Worm (Caenorhabditis elegans) whole organism, dauer: ENCODE results near the gene hir-1.

ENCODE experiments used
- unc-62 ChIP-seq: sonication (generic microtip); optimal IDR thresholded peaks from 2 replicates; lab custom pipeline; 2017; ENCODE audit warnings: missing biosample characterization, missing genetic modification reagents, missing genetic modification characterization

hir-1 gene

DNA sequence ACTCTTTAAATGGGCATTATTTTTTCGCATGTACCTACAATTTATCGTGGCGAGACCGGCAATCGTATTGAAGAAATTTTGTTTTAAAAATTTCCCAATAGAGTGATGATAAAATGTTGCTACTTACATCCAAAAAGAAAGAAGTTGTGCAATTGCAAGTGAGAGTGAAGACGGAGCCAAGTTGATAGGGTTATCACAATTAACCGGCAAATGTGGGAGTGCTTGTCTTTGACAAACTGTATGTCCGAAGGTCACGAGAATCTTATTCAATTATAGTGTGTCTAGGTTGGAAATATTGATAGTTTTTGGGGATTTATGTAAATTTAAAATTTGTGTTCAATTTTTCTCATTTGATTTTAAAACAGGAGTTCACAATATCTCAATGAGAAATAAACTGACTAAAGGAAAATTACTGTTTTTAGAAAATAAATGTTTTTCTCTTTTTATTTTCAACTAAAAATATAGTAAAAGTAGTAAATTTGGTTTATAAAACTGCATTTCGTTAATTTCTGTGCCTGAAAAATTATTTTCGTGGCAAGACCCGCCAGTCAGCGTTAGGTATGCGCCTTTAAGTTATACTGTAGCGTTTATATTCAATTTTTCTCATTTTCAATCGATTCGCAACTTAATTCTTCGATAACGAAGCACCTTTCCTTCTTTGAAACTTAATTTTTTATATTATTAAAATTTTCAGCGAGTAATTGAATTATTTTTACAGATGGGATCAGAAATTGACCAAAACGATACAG is 8.1 kb upstream of the hir-1 start, which contains the start of the genes hpo-15 and mms-19:
Gene hpo-15, minus strand, starts transcription at position 201 of the 749 bp plus-strand sequence.
Gene mms-19, plus strand, starts transcription at position 719 of the 749 bp plus-strand sequence.
- TF ChIP-seq unc-62 (GFP tag; lab: Kevin White, UChicago) = no peak

DNA sequence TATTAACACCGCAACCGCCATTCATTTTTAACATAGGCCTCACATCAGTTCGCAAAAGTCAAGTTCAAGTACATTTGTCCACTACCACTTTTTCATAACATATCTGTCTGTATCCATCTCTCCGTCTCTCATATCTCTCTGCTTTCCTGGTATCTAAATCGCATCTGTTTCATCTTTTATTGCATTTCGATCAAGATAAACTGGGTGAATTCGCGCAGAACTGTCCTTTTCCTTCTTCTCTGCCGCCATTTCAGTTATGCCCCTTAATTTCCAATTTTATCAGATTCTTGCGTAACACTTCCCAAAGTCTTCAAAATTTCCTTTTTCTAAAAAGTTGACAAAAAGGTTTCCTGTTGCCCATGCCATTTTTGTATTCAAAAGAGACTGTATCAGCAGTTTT is 1.3 kb downstream of the hir-1 start:
- no peak for TF ChIP-seq unc-62 (GFP tag; lab: Kevin White, UChicago)

DNA sequence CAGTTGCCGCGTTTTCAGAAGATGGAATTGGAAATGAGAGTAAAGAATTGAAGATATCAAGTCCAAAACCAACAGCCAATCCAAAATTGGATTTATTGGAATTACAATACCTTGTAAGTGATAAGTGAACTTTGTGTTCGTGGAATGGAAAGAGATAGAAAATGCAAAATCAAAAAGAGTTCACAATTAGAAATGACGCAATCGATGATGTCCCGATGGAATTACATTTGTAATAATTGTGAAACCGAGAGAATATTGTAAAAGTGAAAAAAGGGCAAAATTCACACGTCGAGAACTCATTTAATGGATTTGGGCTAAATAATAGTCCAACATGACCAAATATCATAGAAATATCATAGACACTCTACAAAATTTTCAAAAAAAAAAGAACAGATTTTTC is 3.3 kb downstream of the hir-1 start:
- TF ChIP-seq unc-62 (GFP tag; lab: Kevin White, UChicago) = no peak

DNA sequence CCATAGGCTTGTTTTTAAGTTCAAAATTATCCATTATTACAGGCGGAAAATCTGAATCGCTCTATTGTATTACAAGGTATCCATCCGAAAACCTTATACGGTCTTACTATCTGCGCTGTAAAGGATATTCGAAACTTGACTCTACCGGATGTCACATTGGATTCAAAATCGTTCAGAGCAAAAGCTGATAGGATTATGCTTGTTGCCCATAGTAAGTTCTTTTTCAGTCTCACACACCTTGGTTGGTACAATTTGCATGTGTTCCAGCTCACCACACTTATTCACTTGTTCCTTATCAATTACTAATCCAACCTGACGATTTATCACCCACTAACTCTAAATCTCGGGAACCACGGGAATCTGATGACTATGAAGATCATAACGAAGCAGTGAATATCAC is 5.8 kb downstream of the hir-1 start:
- no peak for TF ChIP-seq unc-62 (GFP tag; lab: Kevin White, UChicago)

DNA sequence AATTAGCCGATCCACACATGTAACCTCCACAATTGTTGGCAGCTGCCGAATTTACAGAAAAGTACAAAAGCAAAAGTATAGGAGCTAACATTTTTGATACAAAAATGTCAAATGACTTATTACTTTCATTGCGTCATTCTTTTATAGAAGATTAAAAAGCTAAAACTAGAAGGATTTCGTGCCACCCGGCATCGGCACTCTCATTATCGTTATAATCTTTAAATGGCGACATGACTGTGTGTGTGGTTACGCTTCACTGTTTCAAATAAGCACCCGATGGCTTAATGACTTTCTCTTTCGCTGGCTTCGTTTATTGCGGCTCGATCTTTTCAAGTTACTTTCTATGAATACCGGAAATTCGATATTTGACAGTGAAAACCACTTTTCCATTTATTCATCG is 11.8 kb downstream of the hir-1 start, which contains the start of gene grl-1:
Gene grl-1, minus strand, starts transcription at position 101 of the 400 bp plus-strand sequence.
- no peak for TF ChIP-seq unc-62 (GFP tag; lab: Kevin White, UChicago)

DNA sequence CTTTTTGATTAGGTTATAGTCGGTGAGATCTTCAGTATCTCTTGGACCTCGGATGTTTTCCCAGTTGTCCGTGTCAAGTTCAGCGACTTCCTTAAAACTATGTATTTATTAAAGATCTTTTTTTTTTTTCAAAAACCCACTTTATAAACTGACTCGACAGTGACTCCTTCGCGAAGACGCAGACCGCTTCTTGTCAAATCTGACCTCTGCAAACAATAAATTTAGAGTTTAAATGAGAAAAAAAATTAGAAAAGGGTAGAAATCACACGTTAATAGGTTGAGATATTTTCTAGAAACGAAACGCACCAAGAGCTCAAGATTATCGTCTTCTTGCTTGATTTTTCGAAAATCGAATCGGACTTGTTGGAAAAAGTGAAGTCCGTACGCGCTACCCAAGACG is 13.8 kb downstream of the hir-1 start, which contains the start of gene C24G6.8:
Gene C24G6.8, minus strand, starts transcription at position 101 of the 400 bp plus-strand sequence.
- TF ChIP-seq unc-62 (GFP tag; lab: Kevin White, UChicago) = no peak

DNA sequence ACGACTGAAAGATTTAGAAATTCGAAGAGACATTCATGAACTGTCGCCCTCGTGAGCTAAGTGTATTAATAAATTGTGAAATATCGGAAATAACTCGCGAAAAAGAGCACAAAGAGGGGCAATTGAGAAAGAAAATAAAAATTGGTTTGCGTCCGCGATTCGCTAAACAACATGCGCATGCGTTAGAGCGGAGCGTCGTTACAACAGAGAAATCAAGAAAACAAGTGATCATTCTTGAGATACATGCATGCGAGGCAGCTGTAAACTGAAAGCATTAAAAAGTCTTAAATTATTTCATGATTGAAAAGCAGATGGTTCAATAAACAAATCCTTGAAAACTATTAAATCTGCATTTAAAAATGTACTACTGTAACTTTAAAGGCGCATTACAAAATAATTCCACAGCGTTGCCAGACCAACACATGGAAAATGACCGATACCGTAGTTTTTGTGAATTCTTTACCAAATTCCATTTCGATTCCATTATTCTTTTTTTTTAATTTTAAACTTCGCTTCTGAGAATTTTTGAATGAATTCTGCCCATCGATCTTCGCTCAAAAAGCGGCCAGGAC is 14.4 kb downstream of the hir-1 start, which contains the start of the genes cox-16 and syp-2:
Gene cox-16, minus strand, starts transcription at position 4 of the 572 bp plus-strand sequence.
Gene syp-2, plus strand, starts transcription at position 248 of the 572 bp plus-strand sequence.
- TF ChIP-seq unc-62 (GFP tag; lab: Kevin White, UChicago) = no peak

DNA sequence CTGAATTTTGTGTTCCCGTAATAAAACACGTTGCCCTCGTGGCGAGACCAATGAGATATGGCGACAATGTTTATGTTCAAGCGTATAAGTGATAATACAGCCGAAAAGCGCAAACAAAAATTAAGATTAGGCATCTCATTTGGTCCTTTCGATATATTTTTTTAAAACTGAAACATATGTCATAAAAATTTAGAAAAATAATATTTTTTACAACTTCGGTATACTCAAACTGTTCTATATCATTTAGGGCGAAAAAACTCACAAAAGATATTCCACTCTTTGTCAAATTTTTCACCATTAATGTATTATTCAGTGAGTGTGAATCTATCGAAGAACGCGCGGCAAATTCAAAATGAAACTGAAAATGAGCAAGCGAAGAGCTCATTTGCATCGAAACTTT is 16.6 kb downstream of the hir-1 start, which contains the start of gene cft-1:
Gene cft-1, plus strand, starts transcription at position 301 of the 400 bp plus-strand sequence.
- TF ChIP-seq unc-62 (GFP tag; lab: Kevin White, UChicago) = no peak

DNA sequence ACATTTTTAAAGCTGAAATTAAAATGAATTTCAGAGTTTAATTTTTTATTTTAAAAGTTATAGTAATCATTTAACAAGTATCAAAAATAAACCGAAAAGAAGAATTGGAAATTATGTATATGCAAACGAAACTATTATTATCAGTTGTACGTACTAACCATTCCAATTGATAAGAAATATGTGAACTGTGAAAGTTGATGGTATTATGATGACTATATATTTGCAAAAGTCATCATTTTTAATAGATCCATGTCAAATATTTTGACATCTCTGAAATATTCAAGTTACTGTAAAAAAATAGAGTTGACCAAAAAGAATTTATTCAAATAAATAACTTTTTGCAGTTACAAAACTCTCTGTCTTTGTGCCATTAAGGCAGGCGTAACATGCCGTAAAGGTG is 26.1 kb downstream of the hir-1 start, which contains the start of gene ugt-48:
Gene ugt-48, minus strand, starts transcription at position 12 of the 400 bp plus-strand sequence.
- TF ChIP-seq unc-62 (GFP tag; lab: Kevin White, UChicago) = no peak

DNA sequence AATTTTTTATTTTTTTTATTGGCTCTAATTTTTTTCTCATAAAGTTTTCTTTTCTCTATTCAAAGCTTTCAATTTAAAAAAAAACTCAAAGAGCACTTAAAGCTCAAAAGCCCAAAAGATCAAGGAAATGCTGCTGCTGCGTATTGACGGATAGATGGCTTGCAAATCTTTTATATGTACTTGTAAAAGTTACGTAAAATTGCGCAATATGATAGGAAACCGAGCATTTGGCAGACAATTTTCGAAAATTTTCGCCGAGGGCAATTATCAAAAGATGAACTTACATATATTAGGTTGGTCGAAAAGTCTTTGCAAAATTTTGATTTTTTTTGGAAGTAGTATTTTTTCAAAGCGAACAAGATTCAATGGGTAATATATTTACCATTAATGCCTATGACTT is 26.6 kb downstream of the hir-1 start:
- no peak for TF ChIP-seq unc-62 (GFP tag; lab: Kevin White, UChicago)

DNA sequence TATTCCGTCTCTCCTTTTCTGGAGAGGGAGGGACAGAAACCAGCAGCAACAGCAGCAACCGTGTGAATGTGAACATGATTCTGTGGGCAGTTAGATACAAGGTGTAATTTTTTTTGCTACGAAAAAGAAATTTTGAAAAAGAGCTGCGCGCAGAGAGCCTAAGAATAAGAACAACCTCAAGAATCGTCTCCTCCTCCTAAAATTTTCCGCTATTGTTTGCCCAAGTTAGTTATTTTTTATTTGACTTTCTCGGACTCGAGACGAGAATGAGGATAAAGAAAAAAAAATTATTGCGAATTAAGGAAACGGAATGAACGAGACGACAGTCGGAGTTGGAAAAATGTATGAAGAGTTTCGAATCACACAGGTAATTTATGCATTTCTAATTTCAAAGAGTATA is 36.7 kb downstream of the hir-1 start, which contains the start of gene glb-5:
Gene glb-5, plus strand, starts transcription at position 301 of the 400 bp plus-strand sequence.
- TF ChIP-seq unc-62 (GFP tag; lab: Kevin White, UChicago) = no peak

DNA sequence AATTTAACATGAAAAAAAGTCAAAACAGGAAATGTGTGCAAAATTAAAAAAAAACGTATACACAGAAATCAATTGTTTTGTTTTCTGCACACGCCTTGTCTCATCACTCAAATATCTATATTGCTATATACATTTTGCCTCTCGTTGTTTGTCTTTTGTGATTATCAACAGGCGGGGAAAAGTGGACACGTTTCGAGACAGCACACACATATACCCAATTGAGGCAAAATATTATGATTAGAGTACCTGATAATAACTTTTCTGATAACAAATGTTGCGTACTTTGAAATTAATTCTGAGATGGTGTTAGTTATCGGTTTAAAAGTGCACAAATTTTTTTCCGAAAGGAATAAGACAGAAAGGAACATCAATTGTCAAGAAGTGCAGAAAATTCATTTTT is 37.9 kb downstream of the hir-1 start:
- TF ChIP-seq unc-62 (GFP tag; lab: Kevin White, UChicago) = no peak

DNA sequence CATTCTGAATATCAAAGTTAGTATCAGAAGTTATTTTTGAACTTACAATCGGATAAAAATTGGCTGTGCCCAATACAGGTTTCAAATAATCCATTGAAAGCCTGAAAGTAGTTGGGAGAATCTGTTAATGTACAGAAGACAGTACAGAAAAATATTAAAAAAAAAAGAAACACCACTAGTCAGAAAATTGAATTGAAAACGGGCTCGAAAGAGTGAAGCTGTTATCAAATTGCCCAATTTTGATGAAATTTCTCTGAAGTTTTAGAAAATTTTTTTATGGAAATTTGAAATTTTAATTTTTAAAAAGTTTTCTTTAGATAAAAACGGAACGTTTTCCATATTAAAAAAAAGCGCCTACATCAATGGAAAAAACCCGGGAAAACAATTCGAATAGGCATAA is 45.2 kb downstream of the hir-1 start, which contains the start of gene C18C4.7:
Gene C18C4.7, minus strand, starts transcription at position 101 of the 400 bp plus-strand sequence.
- no peak for TF ChIP-seq unc-62 (GFP tag; lab: Kevin White, UChicago)

DNA sequence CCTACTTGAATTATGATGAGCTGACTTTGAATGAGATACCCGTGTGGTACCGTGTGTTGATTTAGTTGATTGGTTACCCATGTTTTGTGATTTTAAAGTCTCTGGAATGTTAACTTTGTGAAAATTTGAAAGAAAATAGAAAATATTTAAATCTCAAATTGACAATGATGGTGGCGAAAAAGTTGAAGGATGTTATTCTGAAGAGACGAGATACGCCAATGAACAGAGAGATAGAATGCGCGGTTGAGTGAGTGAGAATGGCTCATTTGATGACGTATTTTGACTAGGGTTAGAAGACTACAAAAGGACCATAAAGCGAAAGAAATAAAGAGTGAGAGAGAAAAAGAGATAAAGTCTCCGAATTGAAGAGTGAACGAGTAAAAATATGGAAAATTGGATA is 48.5 kb downstream of the hir-1 start, which contains the start of gene glb-6:
Gene glb-6, minus strand, starts transcription at position 101 of the 400 bp plus-strand sequence.
- no peak for TF ChIP-seq unc-62 (GFP tag; lab: Kevin White, UChicago)

DNA sequence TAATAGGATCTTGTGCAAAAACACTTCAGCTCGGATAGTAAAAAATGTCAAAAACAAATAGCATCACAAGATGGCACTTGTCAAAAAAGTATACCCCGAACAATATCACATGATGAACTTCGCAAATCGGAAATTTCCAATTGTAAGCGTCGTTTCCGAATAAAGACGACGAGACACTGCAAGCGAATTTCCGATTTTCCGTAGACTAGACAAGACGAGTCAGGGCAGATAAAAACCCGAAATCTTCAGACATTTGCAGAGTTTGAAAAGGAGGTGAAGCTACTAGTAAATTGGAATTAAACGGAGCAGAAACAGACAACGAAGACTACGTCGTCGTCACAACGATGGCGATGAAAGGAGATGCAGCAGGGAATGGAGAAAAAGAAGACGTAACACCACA is 49.8 kb downstream of the hir-1 start:
- no peak for TF ChIP-seq unc-62 (GFP tag; lab: Kevin White, UChicago)

DNA sequence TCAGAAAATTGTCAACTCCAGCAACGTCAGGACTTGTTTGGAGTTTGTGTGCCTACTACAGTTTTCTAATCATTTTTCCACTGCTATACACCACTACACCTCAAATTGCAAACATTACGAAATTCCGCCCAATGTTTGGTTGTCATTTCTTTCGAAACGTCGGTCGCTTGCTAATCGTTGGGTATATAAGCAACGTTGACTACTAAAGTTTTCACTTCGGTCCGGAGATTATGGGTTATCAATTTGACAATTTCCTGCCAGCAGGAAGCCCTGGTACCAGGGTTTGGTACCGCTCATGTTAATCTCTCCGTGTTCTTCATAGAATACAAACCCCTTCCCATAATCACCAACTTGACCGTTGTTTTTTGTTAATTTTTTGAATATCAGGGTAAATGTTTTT is 54.1 kb downstream of the hir-1 start:
- no peak for TF ChIP-seq unc-62 (GFP tag; lab: Kevin White, UChicago)
